Worm (Caenorhabditis elegans) whole organism, late embryonic: Measurements from ENCODE around the gene gad-2.

ENCODE experiments used
- C08G9.2 ChIP-seq: sonication (generic microtip); optimal IDR thresholded peaks from 2 replicates; lab custom pipeline; 2016; ENCODE audit warnings: mild to moderate bottlenecking, missing genetic modification characterization, moderate library complexity, missing compliant biosample characterization
- C38D4.7 ChIP-seq: fragments of 200-800 bp; sonication (Bioruptor generic); optimal IDR thresholded peaks from 2 replicates; lab custom pipeline; 2018; ENCODE audit warnings: mild to moderate bottlenecking, missing genetic modification characterization, moderate library complexity, missing compliant biosample characterization
- F13H6.1 ChIP-seq: sonication (generic microtip); optimal IDR thresholded peaks from 2 replicates; lab custom pipeline; 2016; ENCODE audit warnings: missing genetic modification characterization, missing compliant biosample characterization
- K09A11.1 ChIP-seq: sonication (generic microtip); optimal IDR thresholded peaks from 2 replicates; lab custom pipeline; 2017; ENCODE audit warnings: antibody characterized with exemption, mild to moderate bottlenecking, missing genetic modification characterization, missing compliant biosample characterization; ENCODE audit not compliant: insufficient read depth
- T23F11.4 ChIP-seq: fragments of 200-800 bp; sonication (Bioruptor generic); optimal IDR thresholded peaks from 2 replicates; lab custom pipeline; 2018; ENCODE audit warnings: mild to moderate bottlenecking, missing genetic modification characterization, missing compliant biosample characterization
- Y22D7AL.16 ChIP-seq: sonication (generic microtip); optimal IDR thresholded peaks from 2 replicates; lab custom pipeline; 2016; ENCODE audit warnings: missing genetic modification characterization, missing compliant biosample characterization
- ceh-14 ChIP-seq: sonication (generic microtip); optimal IDR thresholded peaks from 2 replicates; lab custom pipeline; 2016; ENCODE audit warnings: missing genotype, missing genetic modification characterization, missing compliant biosample characterization
- ceh-2 ChIP-seq: sonication (generic microtip); optimal IDR thresholded peaks from 2 replicates; lab custom pipeline; 2016; ENCODE audit warnings: missing genotype, missing genetic modification characterization, missing compliant biosample characterization
- ceh-34 ChIP-seq: sonication (generic microtip); optimal IDR thresholded peaks from 2 replicates; lab custom pipeline; 2016; ENCODE audit warnings: mild to moderate bottlenecking, missing genetic modification characterization, missing compliant biosample characterization
- ceh-48 ChIP-seq: sonication (generic microtip); optimal IDR thresholded peaks from 2 replicates; lab custom pipeline; 2016; ENCODE audit warnings: missing genetic modification characterization, inconsistent platforms, missing compliant biosample characterization
- ceh-6 ChIP-seq: fragments of 200-800 bp; sonication (Bioruptor generic); optimal IDR thresholded peaks from 2 replicates; lab custom pipeline; 2018; ENCODE audit warnings: mild to moderate bottlenecking, missing genetic modification characterization, missing compliant biosample characterization
- dmd-4 ChIP-seq: sonication (generic microtip); optimal IDR thresholded peaks from 2 replicates; lab custom pipeline; 2016; ENCODE audit warnings: borderline replicate concordance, missing genetic modification characterization, missing compliant biosample characterization
- dve-1 ChIP-seq: sonication (generic microtip); optimal IDR thresholded peaks from 2 replicates; lab custom pipeline; 2017; ENCODE audit warnings: antibody characterized with exemption, mild to moderate bottlenecking, missing genetic modification characterization, missing compliant biosample characterization
- elt-4 ChIP-seq: sonication (generic microtip); optimal IDR thresholded peaks from 2 replicates; lab custom pipeline; 2016; ENCODE audit warnings: missing genetic modification characterization, missing compliant biosample characterization
- fax-1 ChIP-seq: sonication (generic microtip); optimal IDR thresholded peaks from 2 replicates; lab custom pipeline; 2016; ENCODE audit warnings: missing genotype, missing genetic modification characterization, missing compliant biosample characterization
- fkh-10 ChIP-seq: fragments of 150-350 bp; optimal IDR thresholded peaks from 2 replicates; lab custom pipeline; 2014; ENCODE audit warnings: missing biosample characterization, missing genetic modification reagents, missing genetic modification characterization
- gmeb-2 ChIP-seq: sonication (generic microtip); optimal IDR thresholded peaks from 2 replicates; lab custom pipeline; 2016; ENCODE audit warnings: missing genetic modification characterization, inconsistent platforms, missing compliant biosample characterization
- hlh-13 ChIP-seq: fragments of 200-800 bp; sonication (Bioruptor generic); optimal IDR thresholded peaks from 2 replicates; lab custom pipeline; 2018; ENCODE audit warnings: mild to moderate bottlenecking, missing genetic modification characterization, missing compliant biosample characterization
- hlh-15 ChIP-seq: sonication (generic microtip); optimal IDR thresholded peaks from 2 replicates; lab custom pipeline; 2016; ENCODE audit warnings: missing genetic modification characterization, missing compliant biosample characterization
- hlh-30 ChIP-seq: sonication (generic microtip); optimal IDR thresholded peaks from 2 replicates; lab custom pipeline; 2017; ENCODE audit warnings: antibody characterized with exemption, missing genetic modification characterization, missing compliant biosample characterization; ENCODE audit not compliant: insufficient read depth
- lin-11 ChIP-seq: fragments of 200-800 bp; sonication (Bioruptor generic); optimal IDR thresholded peaks from 2 replicates; lab custom pipeline; 2018; ENCODE audit warnings: mild to moderate bottlenecking, missing genetic modification characterization, missing compliant biosample characterization
- mec-3 ChIP-seq: sonication (generic microtip); optimal IDR thresholded peaks from 2 replicates; lab custom pipeline; 2016; ENCODE audit warnings: borderline replicate concordance, missing genetic modification characterization, missing compliant biosample characterization
- nhr-11 ChIP-seq: fragments of 150-350 bp; optimal IDR thresholded peaks from 2 replicates; lab custom pipeline; 2014; ENCODE audit warnings: missing biosample characterization, missing genetic modification characterization
- npax-4 ChIP-seq: sonication (generic microtip); optimal IDR thresholded peaks from 2 replicates; lab custom pipeline; 2016; ENCODE audit warnings: missing genetic modification characterization, missing compliant biosample characterization
- odd-2 ChIP-seq: sonication (generic microtip); optimal IDR thresholded peaks from 2 replicates; lab custom pipeline; 2017; ENCODE audit warnings: antibody characterized with exemption, mild to moderate bottlenecking, missing genetic modification characterization, missing compliant biosample characterization
- pag-3 ChIP-seq: sonication (generic microtip); optimal IDR thresholded peaks from 2 replicates; lab custom pipeline; 2016; ENCODE audit warnings: missing compliant biosample characterization, missing genetic modification characterization, borderline replicate concordance
- pqm-1 ChIP-seq: sonication (generic microtip); optimal IDR thresholded peaks from 2 replicates; lab custom pipeline; 2016; ENCODE audit warnings: missing genetic modification characterization, missing compliant biosample characterization
- pros-1 ChIP-seq: fragments of 150-350 bp; optimal IDR thresholded peaks from 2 replicates; lab custom pipeline; 2014; ENCODE audit warnings: missing biosample characterization, missing genetic modification reagents, missing genetic modification characterization
- ref-2 ChIP-seq: sonication (generic microtip); optimal IDR thresholded peaks from 2 replicates; lab custom pipeline; 2016; ENCODE audit warnings: missing genetic modification characterization, missing compliant biosample characterization
- sox-2 ChIP-seq: fragments of 200-800 bp; sonication (Bioruptor generic); IDR thresholded peaks from 2 replicates; pipeline ENCODE4 v1.3.6; 2022; ENCODE audit warnings: missing genetic modification reagents, missing genetic modification characterization, missing compliant biosample characterization
- sox-4 ChIP-seq: sonication (generic microtip); optimal IDR thresholded peaks from 2 replicates; lab custom pipeline; 2017; ENCODE audit warnings: mild to moderate bottlenecking, missing genetic modification characterization, inconsistent platforms, missing compliant biosample characterization
- syd-9 ChIP-seq: sonication (generic microtip); optimal IDR thresholded peaks from 2 replicates; lab custom pipeline; 2016; ENCODE audit warnings: mild to moderate bottlenecking, missing genetic modification characterization, moderate library complexity, missing compliant biosample characterization
- ttx-3 ChIP-seq: sonication (generic microtip); optimal IDR thresholded peaks from 2 replicates; lab custom pipeline; 2016; ENCODE audit warnings: missing genetic modification reagents, missing genetic modification characterization, missing compliant biosample characterization
- unc-42 ChIP-seq: sonication (generic microtip); optimal IDR thresholded peaks from 2 replicates; lab custom pipeline; 2016; ENCODE audit warnings: missing genotype, missing genetic modification characterization, missing compliant biosample characterization
- ztf-16 ChIP-seq: sonication (generic microtip); optimal IDR thresholded peaks from 2 replicates; lab custom pipeline; 2017; ENCODE audit warnings: missing genetic modification characterization, missing compliant biosample characterization

gad-2 gene

ce11 chrX:7404551-7404950, 11.3 kb downstream of the gad-2 start:
- TF ChIP-seq ztf-16 (tag; lab: Kevin White, UChicago) (no peak), elt-4 (tag; lab: Kevin White, UChicago) (no peak), ceh-6 (GFP tag; lab: Kevin White, UChicago) (no peak), mec-3 (tag; lab: Kevin White, UChicago) (no peak), ref-2 (no peak), pqm-1 (tag; lab: Kevin White, UChicago) (no peak), hlh-15 (tag; lab: Kevin White, UChicago) (no peak), Y22D7AL.16 (tag; lab: Kevin White, UChicago) (no peak), ceh-34 (no peak), npax-4 (tag; lab: Kevin White, UChicago) (no peak), lin-11 (tag; lab: Kevin White, UChicago) (no peak), ceh-48 (tag; lab: Kevin White, UChicago) (no peak), ceh-2 (tag; lab: Kevin White, UChicago) (no peak)

- TF ChIP-seq hlh-30 (tag; lab: Kevin White, UChicago) (no peak), odd-2 (tag; lab: Kevin White, UChicago) (no peak), hlh-13 (GFP tag; lab: Kevin White, UChicago) (no peak), ceh-2 (tag; lab: Kevin White, UChicago) (no peak), T23F11.4 (GFP tag; lab: Kevin White, UChicago) (no peak), fax-1 (tag; lab: Kevin White, UChicago) (no peak), Y22D7AL.16 (tag; lab: Kevin White, UChicago) (no peak), dmd-4 (no peak), C08G9.2 (no peak), gmeb-2 (tag; lab: Kevin White, UChicago) (no peak), ref-2 (no peak), ceh-6 (GFP tag; lab: Kevin White, UChicago) (no peak), C38D4.7 (GFP tag; lab: Kevin White, UChicago) (no peak), hlh-15 (tag; lab: Kevin White, UChicago) (no peak), ceh-34 (no peak), ttx-3 (no peak)
Measured at ce11 chrX:7405393-7405792, 12.1 kb downstream of the gad-2 start, which contains the start of gene C10A4.3. Gene C10A4.3 (plus strand): TSS chrX:7405693.

- TF ChIP-seq ref-2 (no peak), pag-3 (tag; lab: Kevin White, UChicago) (no peak), ceh-14 (tag; lab: Kevin White, UChicago) (no peak), syd-9 (tag; lab: Kevin White, UChicago) (no peak), pros-1 (no peak), unc-42 (tag; lab: Kevin White, UChicago) (no peak), F13H6.1 (tag; lab: Kevin White, UChicago) (no peak)
Measured at ce11 chrX:7407749-7408148, 14.5 kb downstream of the gad-2 start.

- TF ChIP-seq K09A11.1 (tag; lab: Kevin White, UChicago): no peak
- no peak for TF ChIP-seq ceh-6 (GFP tag; lab: Kevin White, UChicago)
- TF ChIP-seq ztf-16 (tag; lab: Kevin White, UChicago): no peak
- TF ChIP-seq fkh-10 (GFP tag; lab: Kevin White, UChicago): no peak
- TF ChIP-seq sox-2: no peak
- no peak for TF ChIP-seq sox-4 (tag; lab: Kevin White, UChicago)
- no peak for TF ChIP-seq C08G9.2
- TF ChIP-seq dve-1 (tag; lab: Kevin White, UChicago): no peak
- TF ChIP-seq nhr-11 (tag; lab: Kevin White, UChicago): no peak
- TF ChIP-seq, all 69 proteins: peak for 0
Measured at ce11 chrX:7409030-7409429, 15.8 kb downstream of the gad-2 start.
